Fruit fly (Drosophila melanogaster) whole organism, prepupa: ENCODE results near the gene CG1840.
A peak's percentile ranks its signal among the peaks of the same experiment; 100 is the strongest.

ENCODE experiments used
- Blimp-1 ChIP-seq: fragments of 200-800 bp; sonication (Bioruptor generic); optimal IDR thresholded peaks from 3 replicates; lab custom pipeline; 2017; ENCODE audit warnings: missing biosample characterization, missing genetic modification characterization, mild to moderate bottlenecking, moderate library complexity, missing genetic modification reagents
- CG10669 ChIP-seq: fragments of 200-800 bp; sonication (Bioruptor generic); optimal IDR thresholded peaks from 3 replicates; lab custom pipeline; 2018; ENCODE audit warnings: missing biosample characterization, mild to moderate bottlenecking, missing genetic modification characterization, moderate library complexity
- CG11294 ChIP-seq: fragments of 200-800 bp; sonication (Bioruptor generic); IDR thresholded peaks from 2 replicates; pipeline ENCODE4 v1.3.6; 2022; ENCODE audit warnings: missing biosample characterization, missing genetic modification characterization
- CG11902 ChIP-seq: fragments of 200-800 bp; sonication (Bioruptor generic); optimal IDR thresholded peaks from 3 replicates; lab custom pipeline; 2016; ENCODE audit warnings: missing biosample characterization, missing genetic modification characterization
- CG15336 ChIP-seq: fragments of 200-800 bp; sonication (Bioruptor generic); IDR thresholded peaks from 2 replicates; pipeline ENCODE4 v1.3.6; 2022; ENCODE audit warnings: missing biosample characterization, missing genetic modification characterization
- CG1621 ChIP-seq: fragments of 200-800 bp; sonication (Bioruptor generic); optimal IDR thresholded peaks from 3 replicates; lab custom pipeline; 2018; ENCODE audit warnings: missing biosample characterization, mild to moderate bottlenecking, missing genetic modification characterization
- CG16779 ChIP-seq: fragments of 200-800 bp; sonication (Bioruptor generic); optimal IDR thresholded peaks from 3 replicates; lab custom pipeline; 2017; ENCODE audit warnings: missing biosample characterization, mild to moderate bottlenecking, missing genetic modification characterization
- CG3032 ChIP-seq: fragments of 200-800 bp; optimal IDR thresholded peaks from 2 replicates; lab custom pipeline; 2019; ENCODE audit warnings: missing biosample characterization, mild to moderate bottlenecking, missing genetic modification characterization, moderate library complexity
- CG31627 ChIP-seq: fragments of 200-800 bp; sonication (Bioruptor generic); optimal IDR thresholded peaks from 3 replicates; lab custom pipeline; 2016; ENCODE audit warnings: missing biosample characterization, missing genetic modification characterization
- CG32006 ChIP-seq: fragments of 200-800 bp; sonication (Bioruptor generic); optimal IDR thresholded peaks from 3 replicates; lab custom pipeline; 2017; ENCODE audit warnings: missing biosample characterization, mild to moderate bottlenecking, missing genetic modification characterization
- CG4318 ChIP-seq: fragments of 200-800 bp; sonication (Bioruptor generic); optimal IDR thresholded peaks from 3 replicates; lab custom pipeline; 2017; ENCODE audit warnings: missing biosample characterization, mild to moderate bottlenecking, missing genetic modification characterization
- CG6276 ChIP-seq: fragments of 200-800 bp; sonication (Bioruptor generic); optimal IDR thresholded peaks from 2 replicates; lab custom pipeline; 2017; ENCODE audit warnings: missing biosample characterization, mild to moderate bottlenecking, missing genetic modification characterization
- CG6792 ChIP-seq: fragments of 200-800 bp; sonication (Bioruptor generic); optimal IDR thresholded peaks from 3 replicates; lab custom pipeline; 2016; ENCODE audit warnings: missing biosample characterization, missing genetic modification characterization
- CG6808 ChIP-seq: fragments of 200-800 bp; sonication (Bioruptor generic); optimal IDR thresholded peaks from 3 replicates; lab custom pipeline; 2017; ENCODE audit warnings: missing biosample characterization, missing genetic modification characterization, mild to moderate bottlenecking, moderate library complexity, missing genetic modification reagents
- CG8119 ChIP-seq: fragments of 200-800 bp; sonication (Bioruptor generic); IDR thresholded peaks from 3 replicates; pipeline ENCODE4 v1.3.6; 2022; ENCODE audit warnings: missing biosample characterization, missing genetic modification characterization
- CG8632 ChIP-seq: fragments of 200-800 bp; sonication (Bioruptor generic); optimal IDR thresholded peaks from 3 replicates; lab custom pipeline; 2016; ENCODE audit warnings: missing biosample characterization, missing genetic modification characterization
- CG9139 ChIP-seq: fragments of 200-800 bp; sonication (Bioruptor generic); optimal IDR thresholded peaks from 3 replicates; lab custom pipeline; 2017; ENCODE audit warnings: missing biosample characterization, mild to moderate bottlenecking, missing genetic modification characterization
- Eip75B ChIP-seq: fragments of 200-800 bp; sonication (Bioruptor generic); optimal IDR thresholded peaks from 3 replicates; lab custom pipeline; 2016; ENCODE audit warnings: missing biosample characterization, missing genetic modification characterization
- Eip78C ChIP-seq: fragments of 200-800 bp; sonication (Bioruptor generic); peaks from one replicate; lab custom pipeline; 2016; ENCODE audit warnings: missing biosample characterization, missing genetic modification characterization
- Eip93F ChIP-seq: fragments of 200-800 bp; sonication (Bioruptor generic); optimal IDR thresholded peaks from 2 replicates; lab custom pipeline; 2016; ENCODE audit warnings: missing biosample characterization, mild to moderate bottlenecking, missing genetic modification characterization
- Ets96B ChIP-seq: fragments of 200-800 bp; optimal IDR thresholded peaks from 2 replicates; lab custom pipeline; 2019; ENCODE audit warnings: missing biosample characterization, mild to moderate bottlenecking, missing genetic modification characterization, moderate library complexity
- Gug ChIP-seq: fragments of 200-800 bp; sonication (Bioruptor generic); IDR thresholded peaks from 2 replicates; pipeline ENCODE4 v1.3.6; 2022; ENCODE audit warnings: missing biosample characterization, missing genetic modification characterization
- Hr38 ChIP-seq: sonication (Bioruptor generic); optimal IDR thresholded peaks from 2 replicates; lab custom pipeline; 2016; ENCODE audit warnings: missing biosample characterization, missing genetic modification characterization
- Hr39 ChIP-seq: fragments of 200-800 bp; sonication (Bioruptor generic); optimal IDR thresholded peaks from 2 replicates; lab custom pipeline; 2016; ENCODE audit warnings: missing biosample characterization, missing genetic modification characterization
- Hr4 ChIP-seq: fragments of 200-800 bp; sonication (Bioruptor generic); optimal IDR thresholded peaks from 3 replicates; lab custom pipeline; 2016; ENCODE audit warnings: missing biosample characterization, missing genetic modification characterization
- Lpt ChIP-seq: fragments of 200-800 bp; sonication (Bioruptor generic); optimal IDR thresholded peaks from 3 replicates; lab custom pipeline; 2016; ENCODE audit warnings: missing biosample characterization, missing genetic modification characterization
- Met ChIP-seq: fragments of 200-800 bp; sonication (Bioruptor generic); optimal IDR thresholded peaks from 3 replicates; lab custom pipeline; 2016; ENCODE audit warnings: missing biosample characterization, missing genetic modification characterization
- OdsH ChIP-seq: fragments of 200-800 bp; sonication (Bioruptor generic); optimal IDR thresholded peaks from 3 replicates; lab custom pipeline; 2016; ENCODE audit warnings: missing biosample characterization, missing genetic modification characterization
- Smox ChIP-seq: fragments of 200-800 bp; sonication (Bioruptor generic); optimal IDR thresholded peaks from 3 replicates; lab custom pipeline; 2016; ENCODE audit warnings: missing biosample characterization, missing genetic modification characterization
- Sox14 ChIP-seq: fragments of 200-800 bp; sonication (Bioruptor generic); optimal IDR thresholded peaks from 3 replicates; lab custom pipeline; 2016; ENCODE audit warnings: missing biosample characterization, missing genetic modification characterization
- Sox15 ChIP-seq: fragments of 200-800 bp; sonication (Bioruptor generic); optimal IDR thresholded peaks from 3 replicates; lab custom pipeline; 2016; ENCODE audit warnings: missing biosample characterization, missing genetic modification characterization
- achi ChIP-seq: fragments of 200-800 bp; sonication (Bioruptor generic); optimal IDR thresholded peaks from 3 replicates; lab custom pipeline; 2016; ENCODE audit warnings: missing biosample characterization, missing genetic modification characterization
- cyc ChIP-seq: fragments of 200-800 bp; sonication (Bioruptor generic); optimal IDR thresholded peaks from 3 replicates; lab custom pipeline; 2016; ENCODE audit warnings: missing biosample characterization, missing genetic modification characterization
- dac ChIP-seq: fragments of 200-800 bp; sonication (Bioruptor generic); optimal IDR thresholded peaks from 2 replicates; lab custom pipeline; 2017; ENCODE audit warnings: missing biosample characterization, mild to moderate bottlenecking, missing genetic modification characterization
- dsx ChIP-seq: fragments of 200-800 bp; optimal IDR thresholded peaks from 3 replicates; lab custom pipeline; 2019; ENCODE audit warnings: missing biosample characterization, mild to moderate bottlenecking, missing genetic modification characterization, moderate library complexity; ENCODE audit not compliant: poor library complexity, severe bottlenecking
- eg ChIP-seq: fragments of 200-800 bp; sonication (Bioruptor generic); IDR thresholded peaks from 3 replicates; pipeline ENCODE4 v1.3.6; 2022; ENCODE audit warnings: missing biosample characterization, missing genetic modification characterization
- esn ChIP-seq: fragments of 200-800 bp; sonication (Bioruptor generic); optimal IDR thresholded peaks from 2 replicates; lab custom pipeline; 2016; ENCODE audit warnings: missing biosample characterization, mild to moderate bottlenecking, missing genetic modification characterization, moderate library complexity
- fd59A ChIP-seq: fragments of 200-800 bp; sonication (Bioruptor generic); optimal IDR thresholded peaks from 2 replicates; lab custom pipeline; 2017; ENCODE audit warnings: missing biosample characterization, mild to moderate bottlenecking, missing genetic modification characterization, missing genetic modification reagents
- net ChIP-seq: fragments of 200-800 bp; sonication (Bioruptor generic); optimal IDR thresholded peaks from 3 replicates; lab custom pipeline; 2016; ENCODE audit warnings: missing biosample characterization, missing genetic modification characterization
- pdm3 ChIP-seq: fragments of 200-800 bp; sonication (Bioruptor generic); optimal IDR thresholded peaks from 3 replicates; lab custom pipeline; 2016; ENCODE audit warnings: missing biosample characterization, missing genetic modification characterization
- salr ChIP-seq, 2 experiments: fragments of 200-800 bp; sonication (Bioruptor generic); optimal IDR thresholded peaks; 3 replicates each; lab custom pipeline; 2016 to 2018; ENCODE audit warnings: missing biosample characterization in 2 of 2, missing genetic modification characterization in 2 of 2, mild to moderate bottlenecking in 1 of 2
- spab ChIP-seq: fragments of 200-800 bp; sonication (Bioruptor generic); optimal IDR thresholded peaks from 2 replicates; lab custom pipeline; 2017; ENCODE audit warnings: missing biosample characterization, mild to moderate bottlenecking, missing genetic modification characterization, missing genetic modification reagents
- ss ChIP-seq, 2 experiments: fragments of 200-800 bp; sonication (Bioruptor generic); optimal IDR thresholded peaks; 2 replicates in 1 of 2; 3 replicates in 1 of 2; lab custom pipeline; 2017 to 2018; ENCODE audit warnings: mild to moderate bottlenecking in 2 of 2, missing biosample characterization in 2 of 2, missing genetic modification characterization in 2 of 2, moderate library complexity in 1 of 2
- svp ChIP-seq: fragments of 200-800 bp; sonication (Bioruptor generic); peaks from one replicate; lab custom pipeline; 2016; ENCODE audit warnings: missing biosample characterization, missing genetic modification characterization
- topi ChIP-seq: fragments of 200-800 bp; sonication (Bioruptor generic); optimal IDR thresholded peaks from 3 replicates; lab custom pipeline; 2016; ENCODE audit warnings: missing biosample characterization, missing genetic modification characterization
- vri ChIP-seq: fragments of 200-800 bp; sonication (Bioruptor generic); optimal IDR thresholded peaks from 3 replicates; lab custom pipeline; 2016; ENCODE audit warnings: missing biosample characterization, mild to moderate bottlenecking, missing genetic modification characterization

The CG1840 gene

DNA sequence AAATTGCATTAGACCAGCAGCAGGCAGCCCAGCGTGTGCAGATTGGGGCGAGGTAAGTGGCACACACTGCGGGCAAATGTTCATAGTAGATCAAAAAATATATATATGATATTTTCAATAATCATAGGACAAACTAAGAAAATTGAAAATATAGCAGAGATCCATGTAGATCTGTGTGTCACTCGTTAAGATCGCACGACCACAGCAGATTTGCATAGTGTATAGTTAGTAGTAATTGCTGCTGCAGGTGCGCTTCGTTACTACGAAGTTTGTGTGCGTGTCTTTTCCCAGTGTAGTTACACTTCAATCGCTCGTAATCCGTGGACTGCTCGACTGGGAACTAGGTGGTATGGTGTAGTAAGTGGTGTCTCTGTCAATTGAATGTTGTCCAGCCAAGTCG, 11.0 kb upstream of the CG1840 start, which contains the start of gene CG10352 (continued):
- TF ChIP-seq Hr39 (GFP tag; lab: Kevin White, UChicago) (no peak), Hr4 (GFP tag; lab: Kevin White, UChicago) (peak; percentile 12), esn (GFP tag; lab: Kevin White, UChicago) (no peak), CG6276 (no peak), Gug (peak; percentile 16; the same call in 1 of the 2 replicates), CG3032 (tag; lab: Kevin White, UChicago) (no peak), topi (GFP tag; lab: Kevin White, UChicago) (no peak), Eip78C (peak; percentile 18), Sox14 (no peak)

DNA sequence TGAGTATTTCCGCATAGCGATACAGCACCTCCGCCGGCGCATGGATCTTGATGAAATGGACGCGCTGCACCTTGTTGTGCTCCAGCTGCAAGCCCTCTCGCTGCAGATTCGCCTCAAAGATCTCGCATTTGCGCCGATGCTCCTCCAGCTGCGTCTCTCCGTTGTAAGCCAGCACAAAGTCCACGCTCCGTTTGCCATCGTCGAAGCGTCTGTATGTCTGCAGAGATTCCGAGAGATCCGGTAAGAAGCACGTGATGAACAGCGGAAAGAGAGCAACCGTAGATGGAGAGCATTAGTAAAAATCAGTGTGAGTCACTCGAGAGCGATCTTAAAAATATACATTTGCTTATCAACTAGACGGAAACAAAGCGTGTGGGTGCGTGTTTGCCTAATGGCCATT, 6.5 kb upstream of the CG1840 start:
- peak; percentile 44 for TF ChIP-seq CG6808 (GFP tag; lab: Kevin White, UChicago)
- TF ChIP-seq ss (GFP tag; optimal IDR thresholded peaks at IDR 0.05; lab: Kevin White, UChicago): peak; percentile 44 to 58
- no peak for TF ChIP-seq CG4318
- no peak for TF ChIP-seq net (GFP tag; lab: Kevin White, UChicago)
- TF ChIP-seq achi (GFP tag; lab: Kevin White, UChicago): no peak
- TF ChIP-seq CG6276: peak; percentile 5

DNA sequence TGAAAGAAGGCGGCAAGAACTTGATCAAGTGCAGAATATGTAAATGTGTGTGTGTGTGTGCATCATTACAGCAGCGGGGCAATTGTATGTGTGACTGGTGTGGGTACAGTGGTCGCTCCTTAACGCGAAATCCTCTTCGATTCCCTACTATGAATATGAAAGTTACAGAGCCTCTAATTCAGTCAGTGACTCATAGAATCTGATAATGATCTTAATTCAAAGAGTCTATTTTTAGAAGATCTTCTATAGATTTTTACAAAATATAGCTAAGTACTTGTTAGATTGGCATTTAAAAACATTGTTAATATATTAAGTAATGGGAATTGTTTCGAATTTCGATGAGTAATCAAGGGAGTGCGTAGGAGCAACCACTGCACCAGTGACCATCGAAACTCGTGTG, 5.7 kb upstream of the CG1840 start:
- TF ChIP-seq CG31627 (GFP tag; lab: Kevin White, UChicago) (no peak), pdm3 (peak; percentile 31), Eip78C (peak; percentile 81), Hr4 (GFP tag; lab: Kevin White, UChicago) (peak; percentile 25), topi (GFP tag; lab: Kevin White, UChicago) (no peak), cyc (GFP tag; lab: Kevin White, UChicago) (no peak), Eip93F (GFP tag; lab: Kevin White, UChicago) (no peak), Ets96B (tag; lab: Kevin White, UChicago) (peak; percentile 16), vri (GFP tag; lab: Kevin White, UChicago) (no peak), CG6792 (GFP tag; lab: Kevin White, UChicago) (peak; percentile 25), svp (GFP tag; lab: Kevin White, UChicago) (peak; percentile 44), achi (GFP tag; lab: Kevin White, UChicago) (peak; percentile 10), CG11902 (GFP tag; lab: Kevin White, UChicago) (no peak), dac (GFP tag; lab: Kevin White, UChicago) (no peak), CG16779 (no peak), CG15336 (GFP tag; lab: Robert Waterston, UW) (no peak), Met (no peak), CG32006 (GFP tag; lab: Kevin White, UChicago) (peak; percentile 49), CG1621 (tag; lab: Kevin White, UChicago) (no peak), ss (GFP tag; optimal IDR thresholded peaks at IDR 0.05; lab: Kevin White, UChicago) (no peak), Hr38 (no peak), Eip75B (GFP tag; lab: Kevin White, UChicago) (no peak), fd59A (GFP tag; lab: Kevin White, UChicago) (no peak), Sox15 (GFP tag; lab: Kevin White, UChicago) (no peak), Blimp-1 (GFP tag; lab: Kevin White, UChicago) (no peak), esn (GFP tag; lab: Kevin White, UChicago) (no peak), CG10669 (GFP tag; lab: Kevin White, UChicago) (peak; percentile 36), CG6808 (GFP tag; lab: Kevin White, UChicago) (no peak), Smox (GFP tag; lab: Kevin White, UChicago) (no peak), eg (peak; percentile 35; the same call in 1 of the 3 replicates), salr (GFP tag; optimal IDR thresholded peaks at IDR 0.05; lab: Kevin White, UChicago) (no peak), Gug (no peak), CG4318 (no peak), net (GFP tag; lab: Kevin White, UChicago) (no peak), CG11294 (GFP tag; lab: Robert Waterston, UW) (no peak), Hr39 (GFP tag; lab: Kevin White, UChicago) (no peak), OdsH (GFP tag; lab: Kevin White, UChicago) (peak; percentile 33), CG9139 (GFP tag; lab: Kevin White, UChicago) (no peak), CG8119 (GFP tag; lab: Robert Waterston, UW) (0 out of 3 replicates have a peak, but pooled peaks have one; percentile 30), Sox14 (no peak), Lpt (no peak), spab (GFP tag; lab: Kevin White, UChicago) (no peak), CG8632 (GFP tag; lab: Kevin White, UChicago) (no peak), dsx (GFP tag; lab: Kevin White, UChicago) (no peak)
